Worm (Caenorhabditis elegans) whole organism, mixed stage, embryonic: ENCODE measurements around the gene emc-3.

Source experiments
- M03D4.4 ChIP-seq: sonication (generic microtip); optimal IDR thresholded peaks from 2 replicates; lab custom pipeline; 2017; ENCODE audit warnings: mild to moderate bottlenecking, missing genetic modification characterization, missing compliant biosample characterization
- bed-3 ChIP-seq: fragments of 200-800 bp; sonication (Bioruptor generic); optimal IDR thresholded peaks from 3 replicates; lab custom pipeline; 2018; ENCODE audit warnings: mild to moderate bottlenecking, missing genetic modification characterization, moderate library complexity, missing compliant biosample characterization
- blmp-1 ChIP-seq: fragments of 150-350 bp; optimal IDR thresholded peaks from 2 replicates; lab custom pipeline; 2014; ENCODE audit warnings: missing biosample characterization, missing genetic modification characterization
- ceh-39 ChIP-seq: fragments of 150-350 bp; optimal IDR thresholded peaks from 2 replicates; lab custom pipeline; 2014; ENCODE audit warnings: missing biosample characterization, missing genetic modification characterization
- ceh-43 ChIP-seq: fragments of 200-800 bp; sonication (Bioruptor generic); optimal IDR thresholded peaks from 2 replicates; lab custom pipeline; 2018; ENCODE audit warnings: mild to moderate bottlenecking, missing genetic modification characterization, moderate library complexity, missing compliant biosample characterization
- ceh-83 ChIP-seq: fragments of 200-800 bp; sonication (Bioruptor generic); optimal IDR thresholded peaks from 2 replicates; lab custom pipeline; 2018; ENCODE audit warnings: mild to moderate bottlenecking, missing genetic modification characterization, missing compliant biosample characterization
- ces-1 ChIP-seq: fragments of 150-350 bp; optimal IDR thresholded peaks from 2 replicates; lab custom pipeline; 2014; ENCODE audit warnings: missing biosample characterization, missing genetic modification reagents, missing genetic modification characterization
- cnd-1 ChIP-seq: fragments of 200-800 bp; sonication (Bioruptor generic); optimal IDR thresholded peaks from 2 replicates; lab custom pipeline; 2018; ENCODE audit warnings: mild to moderate bottlenecking, missing genetic modification characterization, missing compliant biosample characterization
- drap-1 ChIP-seq: fragments of 200-800 bp; sonication (Bioruptor generic); optimal IDR thresholded peaks from 3 replicates; lab custom pipeline; 2018; ENCODE audit warnings: mild to moderate bottlenecking, missing genetic modification characterization, missing compliant biosample characterization
- elt-1 ChIP-seq: sonication (generic microtip); optimal IDR thresholded peaks from 2 replicates; lab custom pipeline; 2017; ENCODE audit warnings: missing genetic modification characterization, mild to moderate bottlenecking, missing compliant biosample characterization, antibody characterized with exemption, moderate library complexity, borderline replicate concordance; ENCODE audit not compliant: insufficient read depth
- elt-3 ChIP-seq: fragments of 150-350 bp; optimal IDR thresholded peaks from 2 replicates; lab custom pipeline; 2014; ENCODE audit warnings: missing biosample characterization, missing genetic modification characterization
- flh-1 ChIP-seq: fragments of 200-800 bp; sonication (Bioruptor generic); optimal IDR thresholded peaks from 2 replicates; lab custom pipeline; 2018; ENCODE audit warnings: mild to moderate bottlenecking, missing genetic modification characterization, moderate library complexity, missing compliant biosample characterization
- ham-2 ChIP-seq: fragments of 200-800 bp; sonication (Bioruptor generic); optimal IDR thresholded peaks from 2 replicates; lab custom pipeline; 2018; ENCODE audit warnings: mild to moderate bottlenecking, missing genetic modification characterization, missing compliant biosample characterization
- hlh-1 ChIP-seq: fragments of 150-350 bp; optimal IDR thresholded peaks from 2 replicates; lab custom pipeline; 2014; ENCODE audit warnings: missing biosample characterization, missing genetic modification reagents, missing genetic modification characterization
- lin-13 ChIP-seq: fragments of 150-350 bp; optimal IDR thresholded peaks from 2 replicates; lab custom pipeline; 2014; ENCODE audit warnings: missing biosample characterization, missing genetic modification characterization
- lin-32 ChIP-seq: fragments of 200-800 bp; sonication (Bioruptor generic); optimal IDR thresholded peaks from 2 replicates; lab custom pipeline; 2018; ENCODE audit warnings: mild to moderate bottlenecking, missing genetic modification characterization, missing compliant biosample characterization
- lsy-2 ChIP-seq: fragments of 150-350 bp; optimal IDR thresholded peaks from 2 replicates; lab custom pipeline; 2014; ENCODE audit warnings: missing biosample characterization, missing genetic modification characterization
- mab-5 ChIP-seq: fragments of 150-350 bp; optimal IDR thresholded peaks from 2 replicates; lab custom pipeline; 2014; ENCODE audit warnings: missing biosample characterization, missing genetic modification characterization
- mep-1 ChIP-seq: fragments of 150-350 bp; optimal IDR thresholded peaks from 2 replicates; lab custom pipeline; 2017; ENCODE audit warnings: missing biosample characterization, missing genetic modification reagents, missing genetic modification characterization, inconsistent platforms
- mls-2 ChIP-seq: sonication (generic microtip); optimal IDR thresholded peaks from 2 replicates; lab custom pipeline; 2016; ENCODE audit warnings: mild to moderate bottlenecking, missing genetic modification characterization, moderate library complexity, missing compliant biosample characterization
- nhr-12 ChIP-seq: fragments of 150-350 bp; optimal IDR thresholded peaks from 2 replicates; lab custom pipeline; 2014; ENCODE audit warnings: missing biosample characterization, missing genetic modification characterization
- nhr-2 ChIP-seq: fragments of 150-350 bp; optimal IDR thresholded peaks from 2 replicates; lab custom pipeline; 2014; ENCODE audit warnings: missing biosample characterization, missing genetic modification characterization
- nhr-237 ChIP-seq: fragments of 150-350 bp; optimal IDR thresholded peaks from 2 replicates; lab custom pipeline; 2014; ENCODE audit warnings: missing biosample characterization, missing genetic modification characterization
- nhr-28 ChIP-seq: fragments of 150-350 bp; optimal IDR thresholded peaks from 2 replicates; lab custom pipeline; 2014; ENCODE audit warnings: missing biosample characterization, missing genetic modification characterization
- nhr-76 ChIP-seq: sonication (generic microtip); optimal IDR thresholded peaks from 2 replicates; lab custom pipeline; 2017; ENCODE audit warnings: missing biosample characterization, missing genetic modification characterization
- pha-4 ChIP-seq: fragments of 150-350 bp; optimal IDR thresholded peaks from 2 replicates; lab custom pipeline; 2018; ENCODE audit warnings: missing biosample characterization, missing genetic modification reagents, missing genetic modification characterization
- sem-2 ChIP-seq: fragments of 200-800 bp; sonication (Bioruptor generic); optimal IDR thresholded peaks from 2 replicates; lab custom pipeline; 2018; ENCODE audit warnings: mild to moderate bottlenecking, missing genetic modification characterization, missing compliant biosample characterization
- snpc-4 ChIP-seq: fragments of 150-350 bp; optimal IDR thresholded peaks from 2 replicates; lab custom pipeline; 2014; ENCODE audit warnings: missing biosample characterization, missing genetic modification characterization
- sptf-1 ChIP-seq: sonication (generic microtip); optimal IDR thresholded peaks from 2 replicates; lab custom pipeline; 2017; ENCODE audit warnings: mild to moderate bottlenecking, missing genetic modification characterization, moderate library complexity, missing compliant biosample characterization
- tbx-8 ChIP-seq: fragments of 200-800 bp; sonication (Bioruptor generic); optimal IDR thresholded peaks from 2 replicates; lab custom pipeline; 2018; ENCODE audit warnings: mild to moderate bottlenecking, missing genetic modification characterization, moderate library complexity, missing compliant biosample characterization
- unc-120 ChIP-seq: sonication (generic microtip); optimal IDR thresholded peaks from 2 replicates; lab custom pipeline; 2017; ENCODE audit warnings: missing genetic modification characterization, missing compliant biosample characterization; ENCODE audit not compliant: poor library complexity, severe bottlenecking
- unc-39 ChIP-seq: fragments of 150-350 bp; optimal IDR thresholded peaks from 2 replicates; lab custom pipeline; 2014; ENCODE audit warnings: missing biosample characterization, missing genetic modification characterization
- unc-62 ChIP-seq: fragments of 150-350 bp; optimal IDR thresholded peaks from 2 replicates; lab custom pipeline; 2014; ENCODE audit warnings: missing biosample characterization, missing genetic modification reagents, missing genetic modification characterization
- zip-8 ChIP-seq: fragments of 150-350 bp; optimal IDR thresholded peaks from 2 replicates; lab custom pipeline; 2014; ENCODE audit warnings: missing biosample characterization, missing genetic modification characterization
- ztf-11 ChIP-seq: fragments of 150-350 bp; optimal IDR thresholded peaks from 2 replicates; lab custom pipeline; 2014; ENCODE audit warnings: missing biosample characterization, missing genetic modification characterization

Gene emc-3

ce11 chrIV:13386043-13386442 is 4.3 kb upstream of the emc-3 start, which contains the start of the genes Y62E10A.20, Y62E10A.23 and mdt-9:
Gene Y62E10A.20, minus strand, starts transcription at chrIV:13386091.
Gene Y62E10A.23, plus strand, starts transcription at chrIV:13386324.
Gene mdt-9, plus strand, starts transcription at chrIV:13386380.
- TF ChIP-seq elt-3 (tag; lab: Kevin White, UChicago) (no peak), zip-8 (no peak), nhr-2 (tag; lab: Kevin White, UChicago) (peak; percentile 8), nhr-12 (tag; lab: Kevin White, UChicago) (no peak), sem-2 (GFP tag; lab: Kevin White, UChicago) (no peak), blmp-1 (peak; percentile 57), cnd-1 (tag; lab: Kevin White, UChicago) (peak; percentile 58), ceh-43 (GFP tag; lab: Kevin White, UChicago) (peak; percentile 74), nhr-76 (tag; lab: Kevin White, UChicago) (peak; percentile 64), unc-62 (GFP tag; lab: Kevin White, UChicago) (peak; percentile 43), lin-13 (peak; percentile 63), mls-2 (peak; percentile 76), ham-2 (peak; percentile 85), unc-39 (tag; lab: Kevin White, UChicago) (no peak), mab-5 (peak; percentile 2), mep-1 (tag; lab: Kevin White, UChicago) (peak; percentile 89), nhr-28 (tag; lab: Kevin White, UChicago) (peak; percentile 62), tbx-8 (GFP tag; lab: Kevin White, UChicago) (no peak), ceh-83 (GFP tag; lab: Kevin White, UChicago) (peak; percentile 69), nhr-237 (peak; percentile 66), unc-120 (tag; lab: Kevin White, UChicago) (peak; percentile 72), drap-1 (GFP tag; lab: Kevin White, UChicago) (peak; percentile 75), ztf-11 (tag; lab: Kevin White, UChicago) (peak; percentile 72), M03D4.4 (tag; lab: Kevin White, UChicago) (peak; percentile 80), ceh-39 (tag; lab: Kevin White, UChicago) (peak; percentile 78), flh-1 (peak; percentile 21), lin-32 (GFP tag; lab: Kevin White, UChicago) (no peak), elt-1 (no peak), lsy-2 (tag; lab: Kevin White, UChicago) (peak; percentile 76), ces-1 (GFP tag; lab: Kevin White, UChicago) (peak; percentile 92), hlh-1 (peak; percentile 78), pha-4 (tag; lab: Kevin White, UChicago) (peak; percentile 64), bed-3 (GFP tag; lab: Kevin White, UChicago) (no peak), sptf-1 (tag; lab: Kevin White, UChicago) (peak; percentile 89), snpc-4 (no peak)

DNA sequence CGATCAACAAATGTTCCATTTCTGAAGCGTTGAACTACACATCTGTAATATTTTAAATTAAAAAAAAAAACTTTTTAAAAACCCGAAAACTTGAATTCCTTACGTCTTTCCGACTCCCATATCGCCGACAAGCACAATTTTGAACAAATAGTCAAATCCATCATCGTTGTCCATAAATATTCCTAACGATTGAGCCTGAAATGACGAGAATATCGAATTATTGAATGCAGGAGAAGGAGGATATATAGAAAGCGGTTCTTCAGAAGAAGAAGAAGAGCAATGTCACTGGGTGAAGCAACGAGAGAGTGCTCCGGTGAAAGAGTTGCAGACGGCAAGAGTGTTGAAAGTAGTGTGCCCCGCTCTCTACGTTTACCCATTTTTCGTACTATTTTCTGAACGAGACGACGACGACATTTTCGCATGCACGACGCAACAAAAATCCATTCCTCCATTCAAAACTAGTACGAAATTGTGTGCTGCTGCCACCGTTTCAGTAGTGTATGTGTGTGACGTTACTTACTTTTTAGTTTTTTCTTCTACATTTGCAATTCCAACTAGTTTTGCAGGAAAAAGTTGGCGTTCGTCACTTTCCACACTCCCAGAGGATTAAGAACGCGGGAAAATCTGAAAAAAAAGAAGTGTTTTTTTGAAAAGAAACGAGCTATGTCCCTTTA is 2.2 kb upstream of the emc-3 start, which contains the start of gene rab-19:
Gene rab-19 (minus strand): TSS at position 624 of the 674 bp plus-strand sequence.
- TF ChIP-seq ces-1 (GFP tag; lab: Kevin White, UChicago) (peak; percentile 91), mab-5 (no peak), unc-120 (tag; lab: Kevin White, UChicago) (no peak), ceh-83 (GFP tag; lab: Kevin White, UChicago) (no peak)

DNA sequence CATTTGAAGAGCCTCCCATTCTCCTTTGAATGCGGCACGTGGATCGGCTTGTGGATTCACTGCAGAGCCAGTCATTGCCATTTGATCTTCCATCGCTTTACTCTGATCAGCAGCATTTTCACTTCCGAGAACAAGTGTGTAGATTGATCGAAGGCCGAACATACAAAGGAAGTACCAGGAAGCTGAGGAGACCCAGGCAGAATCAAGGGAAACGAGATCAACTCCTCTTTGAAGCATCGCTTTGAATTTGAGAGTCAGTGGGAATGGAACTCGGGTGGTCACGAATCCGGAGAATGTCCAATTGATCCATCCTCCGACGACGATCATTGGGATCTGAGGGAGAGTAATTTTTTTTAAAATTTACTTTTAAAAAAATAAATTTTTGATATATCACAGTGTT is 1.2 kb downstream of the emc-3 start:
- TF ChIP-seq sem-2 (GFP tag; lab: Kevin White, UChicago) = no peak
- TF ChIP-seq unc-120 (tag; lab: Kevin White, UChicago) = no peak
- no peak for TF ChIP-seq zip-8
- no peak for TF ChIP-seq nhr-2 (tag; lab: Kevin White, UChicago)
- TF ChIP-seq unc-62 (GFP tag; lab: Kevin White, UChicago) = no peak
- TF ChIP-seq ceh-39 (tag; lab: Kevin White, UChicago) = no peak
- TF ChIP-seq ceh-83 (GFP tag; lab: Kevin White, UChicago) = no peak
- no peak for TF ChIP-seq hlh-1
- no peak for TF ChIP-seq lin-13
- TF ChIP-seq mls-2 = no peak
- TF ChIP-seq nhr-237 = no peak
- TF ChIP-seq mep-1 (tag; lab: Kevin White, UChicago) = no peak
- TF ChIP-seq drap-1 (GFP tag; lab: Kevin White, UChicago) = no peak
- no peak for TF ChIP-seq cnd-1 (tag; lab: Kevin White, UChicago)
- no peak for TF ChIP-seq unc-39 (tag; lab: Kevin White, UChicago)
- no peak for TF ChIP-seq sptf-1 (tag; lab: Kevin White, UChicago)
- TF ChIP-seq ces-1 (GFP tag; lab: Kevin White, UChicago) = no peak
- TF ChIP-seq ceh-43 (GFP tag; lab: Kevin White, UChicago) = no peak
